Worm (Caenorhabditis elegans) whole organism, L4 larva: ENCODE data around the gene bus-8A.

Experiments used
- D1046.2 ChIP-seq: fragments of 200-800 bp; sonication (Bioruptor generic); IDR thresholded peaks from 2 replicates; pipeline ENCODE4 v1.3.6; 2022; ENCODE audit warnings: missing genetic modification characterization, missing compliant biosample characterization
- F10B5.3 ChIP-seq: sonication (generic microtip); optimal IDR thresholded peaks from 2 replicates; lab custom pipeline; 2016; ENCODE audit warnings: mild to moderate bottlenecking, missing genetic modification characterization, missing compliant biosample characterization
- Y105C5A.15 ChIP-seq: fragments of 200-800 bp; sonication (Bioruptor generic); IDR thresholded peaks from 2 replicates; pipeline ENCODE4 v1.3.6; 2022; ENCODE audit warnings: missing genetic modification characterization, missing compliant biosample characterization
- Y75B8A.6 ChIP-seq: fragments of 200-800 bp; sonication (Bioruptor generic); IDR thresholded peaks from 2 replicates; pipeline ENCODE4 v1.3.6; 2022; ENCODE audit warnings: missing genetic modification reagents, missing genetic modification characterization, missing compliant biosample characterization
- ZK546.5 ChIP-seq, 2 experiments: sonication (generic microtip); optimal IDR thresholded peaks; 2 replicates each; lab custom pipeline; 2017; ENCODE audit warnings: missing biosample characterization in 2 of 2, missing genetic modification characterization in 2 of 2
- aha-1 ChIP-seq: fragments of 150-350 bp; peaks from one replicate; lab custom pipeline; 2014; ENCODE audit warnings: missing biosample characterization, missing genetic modification characterization
- aly-2 ChIP-seq: sonication (generic microtip); optimal IDR thresholded peaks from 2 replicates; lab custom pipeline; 2018; ENCODE audit warnings: missing biosample characterization, missing genetic modification characterization
- arid-1 ChIP-seq: fragments of 200-800 bp; sonication (Bioruptor generic); conservative IDR thresholded peaks from 2 replicates; pipeline ENCODE4 v1.3.6; 2022; ENCODE audit warnings: missing genetic modification reagents, missing genetic modification characterization, missing compliant biosample characterization
- attf-4 ChIP-seq: sonication (generic microtip); optimal IDR thresholded peaks from 3 replicates; lab custom pipeline; 2017; ENCODE audit warnings: missing biosample characterization, missing genetic modification characterization
- ceh-20 ChIP-seq: fragments of 200-800 bp; sonication (Bioruptor generic); IDR thresholded peaks from 2 replicates; pipeline ENCODE4 v1.3.6; 2022; ENCODE audit warnings: missing genetic modification reagents, missing genetic modification characterization, missing compliant biosample characterization
- ceh-28 ChIP-seq: fragments of 150-350 bp; optimal IDR thresholded peaks from 2 replicates; lab custom pipeline; 2014; ENCODE audit warnings: missing biosample characterization, missing genetic modification reagents, missing genetic modification characterization
- ceh-32 ChIP-seq: sonication (generic microtip); optimal IDR thresholded peaks from 2 replicates; lab custom pipeline; 2016; ENCODE audit warnings: mild to moderate bottlenecking, missing genetic modification characterization, missing compliant biosample characterization; ENCODE audit not compliant: poor library complexity
- ceh-44 ChIP-seq: fragments of 200-800 bp; sonication (Bioruptor generic); IDR thresholded peaks from 2 replicates; pipeline ENCODE4 v1.3.6; 2022; ENCODE audit warnings: missing genetic modification reagents, missing genetic modification characterization, missing compliant biosample characterization
- ceh-62 ChIP-seq: sonication (generic microtip); optimal IDR thresholded peaks from 2 replicates; lab custom pipeline; 2017; ENCODE audit warnings: missing biosample characterization, missing genetic modification characterization
- daf-16 ChIP-seq, 3 experiments: sonication (generic microtip); optimal IDR thresholded peaks; 2 replicates each; lab custom pipeline; 2016 to 2017; ENCODE audit warnings: missing genetic modification characterization in 3 of 3, missing genetic modification reagents in 3 of 3, mild to moderate bottlenecking in 2 of 3, missing compliant biosample characterization in 2 of 3, missing biosample characterization in 1 of 3, moderate library complexity in 1 of 3
- dmd-6 ChIP-seq: fragments of 200-800 bp; sonication (Bioruptor generic); IDR thresholded peaks from 2 replicates; pipeline ENCODE4 v1.3.6; 2022; ENCODE audit warnings: missing genetic modification reagents, missing genetic modification characterization, missing compliant biosample characterization
- dmd-8 ChIP-seq: fragments of 200-800 bp; sonication (Bioruptor generic); IDR thresholded peaks from 2 replicates; pipeline ENCODE4 v1.3.6; 2022; ENCODE audit warnings: missing genetic modification characterization, missing compliant biosample characterization
- dpl-1 ChIP-seq: fragments of 150-350 bp; optimal IDR thresholded peaks from 2 replicates; lab custom pipeline; 2014; ENCODE audit warnings: missing biosample characterization, missing genetic modification reagents, missing genetic modification characterization
- dve-1 ChIP-seq: sonication (generic microtip); optimal IDR thresholded peaks from 2 replicates; lab custom pipeline; 2017; ENCODE audit warnings: antibody characterized with exemption, mild to moderate bottlenecking, missing genetic modification characterization, missing compliant biosample characterization; ENCODE audit not compliant: insufficient read depth
- egl-27 ChIP-seq: sonication (generic microtip); optimal IDR thresholded peaks from 3 replicates; lab custom pipeline; 2017; ENCODE audit warnings: missing biosample characterization, missing genetic modification reagents, missing genetic modification characterization
- fos-1 ChIP-seq: fragments of 150-350 bp; optimal IDR thresholded peaks from 2 replicates; lab custom pipeline; 2014; ENCODE audit warnings: missing biosample characterization, missing genetic modification characterization
- gei-8 ChIP-seq: fragments of 200-800 bp; sonication (Bioruptor generic); optimal IDR thresholded peaks from 2 replicates; lab custom pipeline; 2018; ENCODE audit warnings: mild to moderate bottlenecking, missing genetic modification characterization, missing compliant biosample characterization
- hlh-11 ChIP-seq: fragments of 200-800 bp; sonication (Bioruptor generic); optimal IDR thresholded peaks from 2 replicates; lab custom pipeline; 2018; ENCODE audit warnings: mild to moderate bottlenecking, missing genetic modification characterization, missing compliant biosample characterization
- hlh-30 ChIP-seq: sonication (generic microtip); optimal IDR thresholded peaks from 2 replicates; lab custom pipeline; 2017; ENCODE audit warnings: antibody characterized with exemption, mild to moderate bottlenecking, missing genetic modification characterization, missing compliant biosample characterization; ENCODE audit not compliant: insufficient read depth
- lin-39 ChIP-seq: fragments of 150-350 bp; optimal IDR thresholded peaks from 2 replicates; lab custom pipeline; 2014; ENCODE audit warnings: missing biosample characterization, missing genetic modification reagents, missing genetic modification characterization
- mdl-1 ChIP-seq, 2 experiments: fragments of 150-350 bp in 1 of 2; sonication (generic microtip) in 1 of 2; optimal IDR thresholded peaks; 2 replicates each; lab custom pipeline; 2014 to 2017; ENCODE audit warnings: missing biosample characterization in 2 of 2, missing genetic modification characterization in 2 of 2
- mep-1 ChIP-seq: fragments of 150-350 bp; sonication (generic microtip); optimal IDR thresholded peaks from 3 replicates; lab custom pipeline; 2014; ENCODE audit warnings: missing biosample characterization, missing genetic modification characterization
- mes-2 ChIP-seq: sonication (generic microtip); optimal IDR thresholded peaks from 2 replicates; lab custom pipeline; 2016; ENCODE audit warnings: missing genotype, mild to moderate bottlenecking, missing genetic modification characterization, missing compliant biosample characterization; ENCODE audit not compliant: poor library complexity, severe bottlenecking
- mxl-3 ChIP-seq: fragments of 200-800 bp; sonication (Bioruptor generic); optimal IDR thresholded peaks from 2 replicates; lab custom pipeline; 2018; ENCODE audit warnings: mild to moderate bottlenecking, missing genetic modification characterization, missing compliant biosample characterization
- nhr-102 ChIP-seq: sonication (generic microtip); optimal IDR thresholded peaks from 2 replicates; lab custom pipeline; 2016; ENCODE audit warnings: mild to moderate bottlenecking, missing genetic modification characterization, moderate library complexity, missing compliant biosample characterization
- nhr-237 ChIP-seq: sonication (generic microtip); optimal IDR thresholded peaks from 2 replicates; lab custom pipeline; 2017; ENCODE audit warnings: missing biosample characterization, missing genetic modification characterization
- nhr-28 ChIP-seq: fragments of 150-350 bp; optimal IDR thresholded peaks from 2 replicates; lab custom pipeline; 2014; ENCODE audit warnings: missing biosample characterization, missing genetic modification characterization
- nhr-48 ChIP-seq: sonication (generic microtip); optimal IDR thresholded peaks from 2 replicates; lab custom pipeline; 2016; ENCODE audit warnings: mild to moderate bottlenecking, missing genetic modification characterization, missing compliant biosample characterization
- nhr-76 ChIP-seq: fragments of 150-350 bp; optimal IDR thresholded peaks from 2 replicates; lab custom pipeline; 2014; ENCODE audit warnings: missing biosample characterization, missing genetic modification characterization
- nhr-77 ChIP-seq: fragments of 150-350 bp; optimal IDR thresholded peaks from 2 replicates; lab custom pipeline; 2014; ENCODE audit warnings: missing biosample characterization, missing genetic modification characterization
- php-3 ChIP-seq: fragments of 200-800 bp; sonication (Bioruptor generic); IDR thresholded peaks from 2 replicates; pipeline ENCODE4 v1.3.6; 2022; ENCODE audit warnings: missing genetic modification reagents, missing genetic modification characterization, missing compliant biosample characterization
- pqm-1 ChIP-seq: sonication (generic microtip); optimal IDR thresholded peaks from 2 replicates; lab custom pipeline; 2017; ENCODE audit warnings: missing biosample characterization, missing genetic modification characterization
- set-16 ChIP-seq: fragments of 200-800 bp; sonication (Bioruptor generic); IDR thresholded peaks from 2 replicates; pipeline ENCODE4 v1.3.6; 2022; ENCODE audit warnings: missing genetic modification reagents, missing genetic modification characterization, missing compliant biosample characterization
- spr-1 ChIP-seq: sonication (generic microtip); optimal IDR thresholded peaks from 2 replicates; lab custom pipeline; 2016; ENCODE audit warnings: mild to moderate bottlenecking, missing genetic modification characterization, missing compliant biosample characterization
- spr-3 ChIP-seq: fragments of 200-800 bp; sonication (Bioruptor generic); optimal IDR thresholded peaks from 2 replicates; lab custom pipeline; 2018; ENCODE audit warnings: mild to moderate bottlenecking, missing genetic modification characterization, missing compliant biosample characterization
- tra-1 ChIP-seq: fragments of 200-800 bp; sonication (Bioruptor generic); IDR thresholded peaks from 2 replicates; pipeline ENCODE4 v1.3.6; 2022; ENCODE audit warnings: missing genetic modification reagents, missing genetic modification characterization, missing compliant biosample characterization
- unc-130 ChIP-seq: sonication (generic microtip); optimal IDR thresholded peaks from 2 replicates; lab custom pipeline; 2016; ENCODE audit warnings: missing genetic modification reagents, missing genetic modification characterization, missing compliant biosample characterization
- zag-1 ChIP-seq: fragments of 150-350 bp; optimal IDR thresholded peaks from 2 replicates; lab custom pipeline; 2014; ENCODE audit warnings: missing biosample characterization, missing genetic modification characterization
- zfp-2 ChIP-seq: sonication (generic microtip); optimal IDR thresholded peaks from 2 replicates; lab custom pipeline; 2016; ENCODE audit warnings: mild to moderate bottlenecking, missing genetic modification characterization, missing compliant biosample characterization
- zip-11 ChIP-seq: fragments of 200-800 bp; sonication (Bioruptor generic); IDR thresholded peaks from 2 replicates; pipeline ENCODE4 v1.3.6; 2022; ENCODE audit warnings: missing genetic modification characterization, missing compliant biosample characterization
- ztf-11 ChIP-seq: fragments of 150-350 bp; optimal IDR thresholded peaks from 2 replicates; lab custom pipeline; 2014; ENCODE audit warnings: missing biosample characterization, missing genetic modification characterization
- ztf-7 ChIP-seq: fragments of 150-350 bp; optimal IDR thresholded peaks from 2 replicates; lab custom pipeline; 2014; ENCODE audit warnings: missing biosample characterization, missing genetic modification characterization

Gene bus-8A

DNA sequence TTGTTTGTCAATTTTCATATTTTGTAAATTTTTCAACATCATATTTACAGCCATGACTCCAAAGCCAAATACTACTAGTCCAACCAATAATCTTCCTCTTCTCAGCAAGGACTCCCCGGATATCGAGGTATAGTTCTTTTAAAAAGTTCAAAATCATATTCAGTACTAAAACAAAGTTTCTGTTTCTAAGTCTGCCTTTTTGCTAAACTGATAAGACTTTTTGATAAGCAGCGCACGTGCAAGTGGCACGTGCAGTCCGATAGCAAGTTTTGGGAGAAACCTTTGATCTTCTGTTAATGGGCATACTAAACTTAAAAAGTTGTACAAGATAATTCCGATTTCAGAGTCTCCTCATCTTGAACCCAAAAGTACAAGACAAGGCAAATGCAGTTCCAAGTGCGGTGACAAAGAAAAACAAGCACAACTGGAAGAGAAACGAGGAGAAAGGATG lies 24.9 kb upstream of the bus-8A start, which contains the start of gene dpyd-1:
TSS of gene dpyd-1 (plus strand) at position 51 of the 451 bp plus-strand sequence.
- TF ChIP-seq nhr-28 (tag; lab: Kevin White, UChicago) (peak; percentile 50), lin-39 (no peak), dmd-8 (GFP tag; lab: Robert Waterston, UW) (no peak), daf-16 (GFP tag; optimal IDR thresholded peaks at IDR 0.05; lab: Kevin White, UChicago) (no peak), daf-16 (tag; optimal IDR thresholded peaks at IDR 0.05; lab: Kevin White, UChicago) (peak; percentile 42), arid-1 (GFP tag; lab: Robert Waterston, UW) (no peak), tra-1 (GFP tag; lab: Robert Waterston, UW) (peak; percentile 63), egl-27 (no peak), mep-1 (tag; lab: Kevin White, UChicago) (peak; percentile 21), ceh-62 (tag; lab: Kevin White, UChicago) (no peak), set-16 (GFP tag; lab: Robert Waterston, UW) (no peak), gei-8 (no peak), nhr-237 (tag; lab: Kevin White, UChicago) (no peak), zfp-2 (tag; lab: Kevin White, UChicago) (no peak), spr-3 (no peak), ztf-11 (tag; lab: Kevin White, UChicago) (no peak), attf-4 (tag; lab: Kevin White, UChicago) (no peak), php-3 (GFP tag; lab: Robert Waterston, UW) (peak; percentile 66; the same call in 1 of the 2 replicates), pqm-1 (tag; lab: Kevin White, UChicago) (peak; percentile 59), ceh-20 (GFP tag; lab: Robert Waterston, UW) (no peak), zip-11 (GFP tag; lab: Robert Waterston, UW) (no peak), ceh-44 (GFP tag; lab: Robert Waterston, UW) (no peak), mes-2 (tag; lab: Kevin White, UChicago) (peak; percentile 20), ztf-7 (tag; lab: Kevin White, UChicago) (no peak), mxl-3 (GFP tag; lab: Kevin White, UChicago) (peak; percentile 76), F10B5.3 (tag; lab: Kevin White, UChicago) (no peak), zag-1 (no peak), ZK546.5 (tag; optimal IDR thresholded peaks at IDR 0.05; lab: Kevin White, UChicago) (no peak), nhr-48 (tag; lab: Kevin White, UChicago) (peak; percentile 22), mdl-1 (tag; optimal IDR thresholded peaks at IDR 0.05; lab: Kevin White, UChicago) (peak; percentile 76 to 96), aha-1 (tag; lab: Kevin White, UChicago) (peak; percentile 90), dmd-6 (peak; percentile 80), ceh-28 (tag; lab: Kevin White, UChicago) (no peak), spr-1 (tag; lab: Kevin White, UChicago) (no peak), nhr-76 (tag; lab: Kevin White, UChicago) (no peak), nhr-102 (no peak), dpl-1 (GFP tag; lab: Kevin White, UChicago) (no peak), fos-1 (tag; lab: Kevin White, UChicago) (no peak), unc-130 (GFP tag; lab: Kevin White, UChicago) (no peak), D1046.2 (GFP tag; lab: Robert Waterston, UW) (no peak), nhr-77 (tag; lab: Kevin White, UChicago) (no peak), hlh-30 (tag; lab: Kevin White, UChicago) (peak; percentile 72), Y75B8A.6 (GFP tag; lab: Robert Waterston, UW) (no peak), Y105C5A.15 (GFP tag; lab: Robert Waterston, UW) (no peak), aly-2 (tag; lab: Kevin White, UChicago) (no peak), hlh-11 (tag; lab: Kevin White, UChicago) (peak; percentile 54), ceh-32 (tag; lab: Kevin White, UChicago) (no peak), dve-1 (peak; percentile 92)
- TF ChIP-seq, all 104 proteins: peak for 15
